Worm (Caenorhabditis elegans) whole organism, young adult: ENCODE data around the gene F46B6.12.

Experiments
- B0336.3 ChIP-seq: fragments of 200-800 bp; sonication (Bioruptor generic); IDR thresholded peaks from 2 replicates; pipeline ENCODE4 v1.3.6; 2022; ENCODE audit warnings: missing genetic modification characterization, missing compliant biosample characterization
- F49E8.2 ChIP-seq: sonication (generic microtip); optimal IDR thresholded peaks from 3 replicates; lab custom pipeline; 2017; ENCODE audit warnings: missing genetic modification characterization, mild to moderate bottlenecking, missing compliant biosample characterization, antibody characterized with exemption, moderate library complexity; ENCODE audit not compliant: insufficient read depth
- akir-1 ChIP-seq: fragments of 200-800 bp; sonication (Bioruptor generic); optimal IDR thresholded peaks from 2 replicates; lab custom pipeline; 2018; ENCODE audit warnings: mild to moderate bottlenecking, missing genetic modification characterization, moderate library complexity, missing compliant biosample characterization
- ama-1 ChIP-seq, 3 experiments: fragments of 150-350 bp in 1 of 3; sonication (generic microtip) in 2 of 3; optimal IDR thresholded peaks; 2 replicates each; lab custom pipeline; 2014 to 2018; ENCODE audit warnings: missing biosample characterization in 2 of 3, missing genetic modification characterization in 2 of 3, missing genetic modification reagents in 2 of 3
- die-1 ChIP-seq: sonication (generic microtip); optimal IDR thresholded peaks from 2 replicates; lab custom pipeline; 2016; ENCODE audit warnings: missing genotype, mild to moderate bottlenecking, missing genetic modification characterization, missing compliant biosample characterization
- egl-18 ChIP-seq: fragments of 200-800 bp; sonication (Bioruptor generic); IDR thresholded peaks from 2 replicates; pipeline ENCODE4 v1.3.6; 2022; ENCODE audit warnings: missing genetic modification reagents, missing genetic modification characterization, missing compliant biosample characterization
- egl-44 ChIP-seq: fragments of 200-800 bp; sonication (Bioruptor generic); IDR thresholded peaks from 2 replicates; pipeline ENCODE4 v1.3.6; 2022; ENCODE audit warnings: missing genetic modification reagents, missing genetic modification characterization, missing compliant biosample characterization
- hlh-12 ChIP-seq: sonication (generic microtip); optimal IDR thresholded peaks from 2 replicates; lab custom pipeline; 2016; ENCODE audit warnings: missing genetic modification characterization, missing compliant biosample characterization
- hmg-20 ChIP-seq: fragments of 200-800 bp; sonication (Bioruptor generic); IDR thresholded peaks from 2 replicates; pipeline ENCODE4 v1.3.6; 2022; ENCODE audit warnings: missing genetic modification reagents, missing genetic modification characterization, missing compliant biosample characterization
- nfya-2 ChIP-seq: fragments of 200-800 bp; sonication (Bioruptor generic); IDR thresholded peaks from 2 replicates; pipeline ENCODE4 v1.3.6; 2022; ENCODE audit warnings: missing genetic modification reagents, missing genetic modification characterization, missing compliant biosample characterization
- nhr-90 ChIP-seq: sonication (generic microtip); optimal IDR thresholded peaks from 2 replicates; lab custom pipeline; 2016; ENCODE audit warnings: missing genotype, mild to moderate bottlenecking, missing genetic modification characterization, missing compliant biosample characterization
- snpc-4 ChIP-seq, 5 experiments: fragments of 150-350 bp in 1 of 5; sonication (generic microtip) in 4 of 5; optimal IDR thresholded peaks; 2 replicates each; lab custom pipeline; 2014 to 2018; ENCODE audit warnings: missing genetic modification characterization in 5 of 5, missing biosample characterization in 3 of 5, antibody characterized with exemption in 2 of 5, mild to moderate bottlenecking in 2 of 5, missing compliant biosample characterization in 2 of 5, missing genotype in 2 of 5, moderate library complexity in 2 of 5, missing genetic modification reagents in 1 of 5
- unc-62 ChIP-seq: fragments of 150-350 bp; optimal IDR thresholded peaks from 2 replicates; lab custom pipeline; 2014; ENCODE audit warnings: missing biosample characterization, missing genetic modification reagents, missing genetic modification characterization

- no peak for TF ChIP-seq F49E8.2 (tag; lab: Kevin White, UChicago)
- TF ChIP-seq akir-1 (GFP tag; lab: Kevin White, UChicago): no peak
- no peak for TF ChIP-seq unc-62
- TF ChIP-seq ama-1 (optimal IDR thresholded peaks at IDR 0.05; lab: Kevin White, UChicago): no peak
- no peak for TF ChIP-seq ama-1 (GFP tag; optimal IDR thresholded peaks at IDR 0.05; lab: Kevin White, UChicago)
- TF ChIP-seq egl-44 (GFP tag; lab: Robert Waterston, UW): no peak
- no peak for TF ChIP-seq nfya-2 (GFP tag; lab: Robert Waterston, UW)
- no peak for TF ChIP-seq B0336.3 (GFP tag; lab: Robert Waterston, UW)
- TF ChIP-seq egl-18: no peak
- no peak for TF ChIP-seq snpc-4 (GFP tag; optimal IDR thresholded peaks at IDR 0.05; lab: Kevin White, UChicago)
- no peak for TF ChIP-seq snpc-4 (tag; optimal IDR thresholded peaks at IDR 0.05; lab: Kevin White, UChicago)
- TF ChIP-seq nhr-90: no peak
- TF ChIP-seq hmg-20 (GFP tag; lab: Robert Waterston, UW): no peak
- TF ChIP-seq hlh-12: no peak
- TF ChIP-seq die-1 (tag; lab: Kevin White, UChicago): no peak
Measured at ce11 chrV:9796002-9796401, 20.4 kb upstream of the F46B6.12 start.
